Fruit fly (Drosophila melanogaster) whole organism, embryonic: ENCODE data around the gene Cul5.

Experiments
- B-H1 ChIP-seq: fragments of 200-800 bp; sonication (Bioruptor generic); IDR thresholded peaks from 3 replicates; pipeline ENCODE4 v1.3.6; 2022; ENCODE audit warnings: missing biosample characterization, missing genetic modification characterization
- BEAF-32 ChIP-seq: fragments of 200-800 bp; sonication (Bioruptor generic); optimal IDR thresholded peaks from 3 replicates; lab custom pipeline; 2017; ENCODE audit warnings: missing biosample characterization, missing genetic modification characterization, mild to moderate bottlenecking, moderate library complexity, missing genetic modification reagents
- CG10267 ChIP-seq: fragments of 200-800 bp; sonication (Bioruptor generic); optimal IDR thresholded peaks from 2 replicates; lab custom pipeline; 2018; ENCODE audit warnings: missing biosample characterization, mild to moderate bottlenecking, missing genetic modification characterization, moderate library complexity
- CG11456 ChIP-seq: fragments of 200-800 bp; sonication (Bioruptor generic); IDR thresholded peaks from 3 replicates; pipeline ENCODE4 v1.3.6; 2022; ENCODE audit warnings: missing biosample characterization, missing genetic modification characterization
- CG12769 ChIP-seq: fragments of 200-800 bp; sonication (Bioruptor generic); optimal IDR thresholded peaks from 2 replicates; lab custom pipeline; 2019; ENCODE audit warnings: missing biosample characterization, mild to moderate bottlenecking, missing genetic modification characterization, moderate library complexity
- CG13287 ChIP-seq: fragments of 200-800 bp; sonication (Bioruptor generic); IDR thresholded peaks from 2 replicates; pipeline ENCODE4 v1.3.6; 2022; ENCODE audit warnings: missing biosample characterization, missing genetic modification characterization; ENCODE audit not compliant: partially characterized antibody
- CG13775 ChIP-seq: fragments of 200-800 bp; sonication (Bioruptor generic); optimal IDR thresholded peaks from 3 replicates; lab custom pipeline; 2017; ENCODE audit warnings: missing biosample characterization, mild to moderate bottlenecking, missing genetic modification characterization
- CG15696 ChIP-seq: fragments of 200-800 bp; sonication (Bioruptor generic); optimal IDR thresholded peaks from 2 replicates; lab custom pipeline; 2019; ENCODE audit warnings: missing biosample characterization, mild to moderate bottlenecking, missing genetic modification characterization, moderate library complexity
- CG34224 ChIP-seq: fragments of 200-800 bp; sonication (Bioruptor generic); IDR thresholded peaks from 3 replicates; pipeline ENCODE4 v1.3.6; 2022; ENCODE audit warnings: missing biosample characterization, missing genetic modification characterization; ENCODE audit not compliant: partially characterized antibody
- CG34422 ChIP-seq: fragments of 200-800 bp; sonication (Bioruptor generic); IDR thresholded peaks from 3 replicates; pipeline ENCODE4 v1.3.6; 2022; ENCODE audit warnings: missing biosample characterization, missing genetic modification characterization
- CG3726 ChIP-seq: fragments of 200-800 bp; sonication (Bioruptor generic); IDR thresholded peaks from 3 replicates; pipeline ENCODE4, ENCODE4 v1.3.6; 2022; ENCODE audit warnings: missing biosample characterization, missing genetic modification characterization
- CG4404 ChIP-seq: fragments of 200-800 bp; sonication (Bioruptor generic); IDR thresholded peaks from 2 replicates; pipeline ENCODE4 v1.3.6; 2022; ENCODE audit warnings: missing biosample characterization, missing genetic modification characterization
- CG4820 ChIP-seq: fragments of 200-800 bp; sonication (Bioruptor generic); optimal IDR thresholded peaks from 3 replicates; lab custom pipeline; 2016; ENCODE audit warnings: missing biosample characterization, missing genetic modification characterization
- CG5245 ChIP-seq: fragments of 200-800 bp; sonication (Bioruptor generic); optimal IDR thresholded peaks from 3 replicates; lab custom pipeline; 2016; ENCODE audit warnings: missing biosample characterization, missing genetic modification characterization
- CG6272 ChIP-seq: fragments of 200-800 bp; sonication (Bioruptor generic); IDR thresholded peaks from 2 replicates; pipeline ENCODE4 v1.3.6; 2022; ENCODE audit warnings: missing biosample characterization, missing genetic modification characterization
- CG8281 ChIP-seq: fragments of 200-800 bp; sonication (Bioruptor generic); optimal IDR thresholded peaks from 2 replicates; lab custom pipeline; 2018; ENCODE audit warnings: missing biosample characterization, mild to moderate bottlenecking, missing genetic modification characterization, moderate library complexity
- Doc3 ChIP-seq: fragments of 200-800 bp; sonication (Bioruptor generic); IDR thresholded peaks from 3 replicates; pipeline ENCODE4 v1.3.6; 2022; ENCODE audit warnings: missing biosample characterization, missing genetic modification characterization; ENCODE audit not compliant: partially characterized antibody
- Dp ChIP-seq: fragments of 200-800 bp; sonication (Bioruptor generic); optimal IDR thresholded peaks from 2 replicates; lab custom pipeline; 2018; ENCODE audit warnings: missing biosample characterization, mild to moderate bottlenecking, missing genetic modification characterization, moderate library complexity
- Dref ChIP-seq: fragments of 200-800 bp; sonication (Bioruptor generic); IDR thresholded peaks from 2 replicates; pipeline ENCODE4 v1.3.6; 2022; ENCODE audit warnings: missing biosample characterization, missing genetic modification characterization
- Drgx ChIP-seq: fragments of 200-800 bp; sonication (Bioruptor generic); IDR thresholded peaks from 2 replicates; pipeline ENCODE4 v1.3.6; 2022; ENCODE audit warnings: missing biosample characterization, missing genetic modification characterization
- Ets97D ChIP-seq: fragments of 200-800 bp; sonication (Bioruptor generic); optimal IDR thresholded peaks from 3 replicates; lab custom pipeline; 2016; ENCODE audit warnings: missing biosample characterization, missing genetic modification characterization
- Gsc ChIP-seq: fragments of 200-800 bp; sonication (Bioruptor generic); IDR thresholded peaks from 2 replicates; pipeline ENCODE4 v1.3.6; 2022; ENCODE audit warnings: missing biosample characterization, missing genetic modification characterization
- H15 ChIP-seq: fragments of 200-800 bp; sonication (Bioruptor generic); IDR thresholded peaks from 3 replicates; pipeline ENCODE4 v1.3.6; 2022; ENCODE audit warnings: missing biosample characterization, missing genetic modification characterization
- Hand ChIP-seq: fragments of 200-800 bp; sonication (Bioruptor generic); optimal IDR thresholded peaks from 2 replicates; lab custom pipeline; 2017; ENCODE audit warnings: mild to moderate bottlenecking, missing biosample characterization, missing genetic modification reagents, missing genetic modification characterization
- Hr39 ChIP-seq: fragments of >200 bp; optimal IDR thresholded peaks from 2 replicates; lab custom pipeline; 2017
- NC2α ChIP-seq: fragments of 200-800 bp; sonication (Bioruptor generic); optimal IDR thresholded peaks from 2 replicates; lab custom pipeline; 2016; ENCODE audit warnings: missing biosample characterization, missing genetic modification characterization
- Opbp ChIP-seq: fragments of 200-800 bp; sonication (Bioruptor generic); IDR thresholded peaks from 3 replicates; pipeline ENCODE4 v1.3.6; 2022; ENCODE audit warnings: missing biosample characterization, missing genetic modification characterization; ENCODE audit not compliant: partially characterized antibody
- Rx ChIP-seq: fragments of 200-800 bp; sonication (Bioruptor generic); IDR thresholded peaks from 2 replicates; pipeline ENCODE4 v1.3.6; 2022; ENCODE audit warnings: missing biosample characterization, missing genetic modification characterization
- Spps ChIP-seq: fragments of 200-800 bp; sonication (Bioruptor generic); optimal IDR thresholded peaks from 2 replicates; lab custom pipeline; 2018; ENCODE audit warnings: missing biosample characterization, mild to moderate bottlenecking, missing genetic modification characterization
- Trl ChIP-seq, 3 experiments: fragments of >200 bp in 2 of 3; fragments of 200-800 bp in 1 of 3; sonication (Bioruptor generic) in 1 of 3; optimal IDR thresholded peaks; 2 replicates in 1 of 3; 3 replicates in 2 of 3; lab custom pipeline; 2016 to 2017; ENCODE audit warnings: missing biosample characterization in 1 of 3, missing genetic modification characterization in 1 of 3
- Xbp1 ChIP-seq: fragments of 200-800 bp; sonication (Bioruptor generic); optimal IDR thresholded peaks from 3 replicates; lab custom pipeline; 2016; ENCODE audit warnings: missing biosample characterization, mild to moderate bottlenecking, missing genetic modification characterization
- az2 ChIP-seq: fragments of 200-800 bp; sonication (Bioruptor generic); optimal IDR thresholded peaks from 3 replicates; lab custom pipeline; 2016; ENCODE audit warnings: missing biosample characterization, missing genetic modification characterization
- bbx ChIP-seq: fragments of 200-800 bp; sonication (Bioruptor generic); IDR thresholded peaks from 2 replicates; pipeline ENCODE4 v1.3.6; 2022; ENCODE audit warnings: missing biosample characterization, missing genetic modification characterization; ENCODE audit not compliant: partially characterized antibody
- bowl ChIP-seq: fragments of 200-800 bp; sonication (Bioruptor generic); IDR thresholded peaks from 2 replicates; pipeline ENCODE4 v1.3.6; 2022; ENCODE audit warnings: missing biosample characterization, missing genetic modification characterization
- chif ChIP-seq, 2 experiments: fragments of 200-800 bp; sonication (Bioruptor generic); optimal IDR thresholded peaks; 3 replicates each; lab custom pipeline; 2016; ENCODE audit warnings: missing biosample characterization in 2 of 2, missing genetic modification characterization in 2 of 2
- exex ChIP-seq: fragments of 200-800 bp; sonication (Bioruptor generic); optimal IDR thresholded peaks from 4 replicates; lab custom pipeline; 2018; ENCODE audit warnings: missing biosample characterization, mild to moderate bottlenecking, missing genetic modification characterization, moderate library complexity
- fru ChIP-seq: fragments of >200 bp; optimal IDR thresholded peaks from 2 replicates; lab custom pipeline; 2017
- grau ChIP-seq: fragments of 200-800 bp; optimal IDR thresholded peaks from 3 replicates; lab custom pipeline; 2019; ENCODE audit warnings: missing biosample characterization, mild to moderate bottlenecking, missing genetic modification characterization, moderate library complexity
- gt ChIP-seq: fragments of 200-800 bp; sonication (Bioruptor generic); IDR thresholded peaks from 2 replicates; pipeline ENCODE4 v1.3.6; 2022; ENCODE audit warnings: missing biosample characterization, missing genetic modification characterization
- ken ChIP-seq: fragments of 200-800 bp; sonication (Bioruptor generic); IDR thresholded peaks from 3 replicates; pipeline ENCODE4 v1.3.6; 2022; ENCODE audit warnings: missing biosample characterization, missing genetic modification characterization
- kni ChIP-seq: fragments of 200-800 bp; sonication (Bioruptor generic); optimal IDR thresholded peaks from 3 replicates; lab custom pipeline; 2017; ENCODE audit warnings: mild to moderate bottlenecking, missing biosample characterization, missing genetic modification reagents, missing genetic modification characterization
- lilli ChIP-seq: fragments of 200-800 bp; sonication (Bioruptor generic); optimal IDR thresholded peaks from 3 replicates; lab custom pipeline; 2016; ENCODE audit warnings: missing biosample characterization, missing genetic modification characterization
- maf-S ChIP-seq: fragments of 200-800 bp; sonication (Bioruptor generic); optimal IDR thresholded peaks from 2 replicates; lab custom pipeline; 2016; ENCODE audit warnings: missing biosample characterization, missing genetic modification characterization
- nerfin-2 ChIP-seq: fragments of 200-800 bp; sonication (Bioruptor generic); IDR thresholded peaks from 2 replicates; pipeline ENCODE4 v1.3.6; 2022; ENCODE audit warnings: missing biosample characterization, missing genetic modification characterization; ENCODE audit not compliant: partially characterized antibody
- oc ChIP-seq: fragments of 200-800 bp; sonication (Bioruptor generic); optimal IDR thresholded peaks from 2 replicates; lab custom pipeline; 2018; ENCODE audit warnings: missing biosample characterization, mild to moderate bottlenecking, missing genetic modification characterization, moderate library complexity
- repo ChIP-seq: fragments of 200-800 bp; sonication (Bioruptor generic); optimal IDR thresholded peaks from 2 replicates; lab custom pipeline; 2016; ENCODE audit warnings: missing biosample characterization, missing genetic modification characterization
- slbo ChIP-seq: fragments of 200-800 bp; sonication (Bioruptor generic); IDR thresholded peaks from 2 replicates; pipeline ENCODE4 v1.3.6; 2022; ENCODE audit warnings: missing biosample characterization, missing genetic modification characterization
- so ChIP-seq: fragments of 200-800 bp; sonication (Bioruptor generic); IDR thresholded peaks from 3 replicates; pipeline ENCODE4 v1.3.6; 2022; ENCODE audit warnings: missing biosample characterization, missing genetic modification characterization
- tll ChIP-seq, 2 experiments: fragments of 200-800 bp in 1 of 2; fragments of >200 bp in 1 of 2; sonication (Bioruptor generic) in 1 of 2; optimal IDR thresholded peaks; 2 replicates each; lab custom pipeline; 2017 to 2019; ENCODE audit warnings: missing biosample characterization in 2 of 2, missing genetic modification characterization in 2 of 2, mild to moderate bottlenecking in 1 of 2, moderate library complexity in 1 of 2
- twi ChIP-seq: fragments of 200-800 bp; optimal IDR thresholded peaks from 2 replicates; lab custom pipeline; 2019; ENCODE audit warnings: missing biosample characterization, mild to moderate bottlenecking, missing genetic modification characterization, moderate library complexity
- unpg ChIP-seq: fragments of 200-800 bp; sonication (Bioruptor generic); optimal IDR thresholded peaks from 3 replicates; lab custom pipeline; 2018; ENCODE audit warnings: missing biosample characterization, mild to moderate bottlenecking, missing genetic modification characterization, moderate library complexity
- yki ChIP-seq: fragments of >200 bp; optimal IDR thresholded peaks from 3 replicates; lab custom pipeline; 2018

Gene Cul5

dm6 chr3R:29055710-29056109 lies 7.1 kb downstream of the Cul5 start, which contains the start of gene Sirt7 (continued):
- TF ChIP-seq Spps (tag; lab: Kevin White, UChicago) (no peak), oc (no peak), gt (GFP tag; lab: Robert Waterston, UW) (no peak), unpg (no peak), Xbp1 (GFP tag; lab: Kevin White, UChicago) (no peak), Dp (peak; percentile 35), Opbp (GFP tag; lab: Robert Waterston, UW) (peak; percentile 92), NC2α (no peak), so (no peak), tll (GFP tag; optimal IDR thresholded peaks at IDR 0.05; lab: Kevin White, UChicago) (no peak), Doc3 (GFP tag; lab: Robert Waterston, UW) (peak; percentile 95), CG5245 (GFP tag; lab: Kevin White, UChicago) (no peak), az2 (GFP tag; lab: Kevin White, UChicago) (no peak), nerfin-2 (peak; percentile 86), maf-S (GFP tag; lab: Kevin White, UChicago) (no peak), CG34224 (GFP tag; lab: Robert Waterston, UW) (peak; percentile 97), Ets97D (GFP tag; lab: Kevin White, UChicago) (no peak), CG34422 (peak; percentile 64; the same call in 1 of the 3 replicates), Trl (optimal IDR thresholded peaks at IDR 0.05; lab: Kevin White, UChicago) (no peak), Trl (GFP tag; optimal IDR thresholded peaks at IDR 0.05; lab: Kevin White, UChicago) (no peak), kni (GFP tag; lab: Kevin White, UChicago) (no peak), Rx (no peak), CG4820 (GFP tag; lab: Kevin White, UChicago) (no peak), CG3726 (GFP tag; lab: Robert Waterston, UW) (no peak), CG6272 (GFP tag; lab: Robert Waterston, UW) (no peak), CG13287 (GFP tag; lab: Robert Waterston, UW) (peak; percentile 98), twi (tag; lab: Kevin White, UChicago) (no peak), yki (no peak), Hr39 (lab: Kevin White, UChicago) (no peak), Hand (GFP tag; lab: Kevin White, UChicago) (no peak), slbo (GFP tag; lab: Robert Waterston, UW) (no peak), ken (GFP tag; lab: Robert Waterston, UW) (no peak), CG10267 (tag; lab: Kevin White, UChicago) (peak; percentile 53), lilli (GFP tag; lab: Kevin White, UChicago) (no peak), exex (tag; lab: Kevin White, UChicago) (peak; percentile 19), H15 (no peak), CG4404 (no peak), bbx (GFP tag; lab: Robert Waterston, UW) (peak; percentile 94), Gsc (GFP tag; lab: Robert Waterston, UW) (no peak), CG12769 (no peak), chif (GFP tag; optimal IDR thresholded peaks at IDR 0.05; lab: Kevin White, UChicago) (no peak), grau (no peak), CG11456 (GFP tag; lab: Robert Waterston, UW) (no peak), B-H1 (GFP tag; lab: Robert Waterston, UW) (no peak), bowl (GFP tag; lab: Robert Waterston, UW) (no peak), CG15696 (no peak), CG13775 (GFP tag; lab: Kevin White, UChicago) (no peak), BEAF-32 (GFP tag; lab: Kevin White, UChicago) (peak; percentile 86), CG8281 (no peak), Drgx (peak; percentile 81), Dref (GFP tag; lab: Robert Waterston, UW) (peak; percentile 91), repo (GFP tag; lab: Kevin White, UChicago) (no peak), fru (no peak)
